Worm (Caenorhabditis elegans) whole organism, early embryonic: Measurements from ENCODE around the gene cbp-1.
A peak's percentile ranks its signal among the peaks of the same experiment; 100 is the strongest.

Source experiments
- B0310.2 ChIP-seq: sonication (generic microtip); optimal IDR thresholded peaks from 2 replicates; lab custom pipeline; 2016; ENCODE audit warnings: mild to moderate bottlenecking, missing genetic modification characterization, missing compliant biosample characterization
- F13C5.2 ChIP-seq: sonication (generic microtip); optimal IDR thresholded peaks from 2 replicates; lab custom pipeline; 2017; ENCODE audit warnings: mild to moderate bottlenecking, missing genetic modification characterization, inconsistent platforms, missing compliant biosample characterization
- aly-1 ChIP-seq: sonication (generic microtip); optimal IDR thresholded peaks from 2 replicates; lab custom pipeline; 2016; ENCODE audit warnings: missing genetic modification characterization, missing compliant biosample characterization
- ama-1 ChIP-seq: fragments of 150-350 bp; optimal IDR thresholded peaks from 2 replicates; lab custom pipeline; 2014
- ceh-13 ChIP-seq: fragments of 200-800 bp; sonication (Bioruptor generic); optimal IDR thresholded peaks from 2 replicates; lab custom pipeline; 2018; ENCODE audit warnings: mild to moderate bottlenecking, missing genetic modification characterization, missing compliant biosample characterization
- ceh-36 ChIP-seq: sonication (generic microtip); optimal IDR thresholded peaks from 2 replicates; lab custom pipeline; 2016; ENCODE audit warnings: missing genetic modification characterization, inconsistent platforms, missing compliant biosample characterization
- ets-7 ChIP-seq: sonication (generic microtip); optimal IDR thresholded peaks from 2 replicates; lab custom pipeline; 2016; ENCODE audit warnings: missing genotype, missing genetic modification characterization, missing compliant biosample characterization
- flt-1 ChIP-seq: fragments of 200-800 bp; sonication (Bioruptor generic); IDR thresholded peaks from 2 replicates; pipeline ENCODE4 v1.3.6; 2022; ENCODE audit warnings: missing genetic modification characterization, missing compliant biosample characterization
- hmbx-1 ChIP-seq: sonication (generic microtip); optimal IDR thresholded peaks from 2 replicates; lab custom pipeline; 2016; ENCODE audit warnings: mild to moderate bottlenecking, missing genetic modification characterization, missing compliant biosample characterization
- hmg-4 ChIP-seq: fragments of 200-800 bp; sonication (Bioruptor generic); optimal IDR thresholded peaks from 2 replicates; lab custom pipeline; 2018; ENCODE audit warnings: mild to moderate bottlenecking, missing genetic modification characterization, missing compliant biosample characterization
- hnd-1 ChIP-seq: sonication (generic microtip); optimal IDR thresholded peaks from 2 replicates; lab custom pipeline; 2016; ENCODE audit warnings: missing genetic modification characterization, missing compliant biosample characterization
- pes-1 ChIP-seq: fragments of 200-800 bp; sonication (Bioruptor generic); IDR thresholded peaks from 2 replicates; pipeline ENCODE4 v1.3.6; 2022; ENCODE audit warnings: missing genetic modification reagents, missing genetic modification characterization, missing compliant biosample characterization
- scrt-1 ChIP-seq: fragments of 200-800 bp; sonication (Bioruptor generic); IDR thresholded peaks from 2 replicates; pipeline ENCODE4 v1.3.6; 2022; ENCODE audit warnings: missing genetic modification characterization, missing compliant biosample characterization
- sea-1 ChIP-seq: fragments of 200-800 bp; sonication (Bioruptor generic); conservative IDR thresholded peaks from 2 replicates; pipeline ENCODE4 v1.3.6; 2022; ENCODE audit warnings: missing genetic modification characterization, missing compliant biosample characterization
- tbx-11 ChIP-seq: fragments of 200-800 bp; sonication (Bioruptor generic); IDR thresholded peaks from 2 replicates; pipeline ENCODE4 v1.3.6; 2022; ENCODE audit warnings: missing genetic modification characterization, missing compliant biosample characterization
- tbx-37 ChIP-seq: fragments of 200-800 bp; sonication (Bioruptor generic); conservative IDR thresholded peaks from 2 replicates; pipeline ENCODE4 v1.3.6; 2022; ENCODE audit warnings: missing genetic modification reagents, missing genetic modification characterization, missing compliant biosample characterization
- tra-4 ChIP-seq: sonication (generic microtip); optimal IDR thresholded peaks from 2 replicates; lab custom pipeline; 2017; ENCODE audit warnings: missing genetic modification characterization, missing compliant biosample characterization

cbp-1 gene

ce11 chrIII:9780665-9781304 lies 14.5 kb downstream of the cbp-1 start, which contains the start of gene vha-1:
Gene vha-1, plus strand, starts transcription at chrIII:9781254.
- no peak for TF ChIP-seq tbx-37
- TF ChIP-seq hnd-1 (tag; lab: Kevin White, UChicago), result no peak
- no peak for TF ChIP-seq scrt-1
- no peak for TF ChIP-seq tbx-11
- 0 out of 2 replicates have a peak, but pooled peaks have one; percentile 31 for TF ChIP-seq pes-1 (GFP tag; lab: Robert Waterston, UW)
- no peak for TF ChIP-seq aly-1
- TF ChIP-seq ama-1, result no peak
- no peak for TF ChIP-seq tra-4
- TF ChIP-seq sea-1 (GFP tag; lab: Robert Waterston, UW), result 0 out of 2 replicates have a peak, but pooled peaks have one; percentile 58
- TF ChIP-seq F13C5.2 (tag; lab: Kevin White, UChicago), result peak; percentile 54

- TF ChIP-seq ama-1 (peak; percentile 27), ceh-13 (GFP tag; lab: Kevin White, UChicago) (no peak)
These were observed 15.7 kb downstream of the cbp-1 start, which contains the start of gene vha-2 for ce11 chrIII:9782011-9782436. Gene vha-2, plus strand, starts transcription at chrIII:9782164.

- TF ChIP-seq scrt-1 (no peak), ama-1 (no peak), hnd-1 (tag; lab: Kevin White, UChicago) (no peak), F13C5.2 (tag; lab: Kevin White, UChicago) (no peak), aly-1 (no peak), tra-4 (no peak), hmg-4 (GFP tag; lab: Kevin White, UChicago) (no peak), ceh-36 (tag; lab: Kevin White, UChicago) (no peak), ceh-13 (GFP tag; lab: Kevin White, UChicago) (no peak), sea-1 (GFP tag; lab: Robert Waterston, UW) (no peak), pes-1 (GFP tag; lab: Robert Waterston, UW) (no peak), tbx-37 (no peak), hmbx-1 (tag; lab: Kevin White, UChicago) (no peak), flt-1 (GFP tag; lab: Robert Waterston, UW) (no peak), ets-7 (tag; lab: Kevin White, UChicago) (no peak), tbx-11 (no peak), B0310.2 (tag; lab: Kevin White, UChicago) (no peak)
These were observed 16.3 kb downstream of the cbp-1 start, which contains the start of gene R10E11.6 for ce11 chrIII:9782483-9783081. Gene R10E11.6, plus strand, starts transcription at chrIII:9783006.

ce11 chrIII:9783133-9783590 lies 16.9 kb downstream of the cbp-1 start:
- TF ChIP-seq hnd-1 (tag; lab: Kevin White, UChicago) (no peak), hmg-4 (GFP tag; lab: Kevin White, UChicago) (no peak), tra-4 (no peak), ama-1 (no peak), ceh-13 (GFP tag; lab: Kevin White, UChicago) (no peak), hmbx-1 (tag; lab: Kevin White, UChicago) (no peak), tbx-37 (no peak), flt-1 (GFP tag; lab: Robert Waterston, UW) (no peak)

ce11 chrIII:9786776-9787175 lies 20.5 kb downstream of the cbp-1 start:
- TF ChIP-seq ets-7 (tag; lab: Kevin White, UChicago), result no peak

ce11 chrIII:9789083-9789482 lies 22.8 kb downstream of the cbp-1 start:
- no peak for TF ChIP-seq scrt-1
- TF ChIP-seq pes-1 (GFP tag; lab: Robert Waterston, UW), result no peak
- TF ChIP-seq hmbx-1 (tag; lab: Kevin White, UChicago), result no peak
- no peak for TF ChIP-seq B0310.2 (tag; lab: Kevin White, UChicago)
- TF ChIP-seq ets-7 (tag; lab: Kevin White, UChicago), result no peak
- TF ChIP-seq tbx-11, result no peak

ce11 chrIII:9789607-9790073 lies 23.3 kb downstream of the cbp-1 start, which contains the start of gene R10E11.5:
Gene R10E11.5, minus strand, starts transcription at chrIII:9789657.
- TF ChIP-seq hnd-1 (tag; lab: Kevin White, UChicago) (no peak), scrt-1 (no peak), sea-1 (GFP tag; lab: Robert Waterston, UW) (no peak), tbx-37 (no peak), tra-4 (no peak), B0310.2 (tag; lab: Kevin White, UChicago) (no peak), ets-7 (tag; lab: Kevin White, UChicago) (no peak), ceh-13 (GFP tag; lab: Kevin White, UChicago) (no peak), hmbx-1 (tag; lab: Kevin White, UChicago) (no peak), aly-1 (no peak), ceh-36 (tag; lab: Kevin White, UChicago) (no peak), ama-1 (no peak), tbx-11 (no peak), hmg-4 (GFP tag; lab: Kevin White, UChicago) (no peak), F13C5.2 (tag; lab: Kevin White, UChicago) (no peak), flt-1 (GFP tag; lab: Robert Waterston, UW) (no peak), pes-1 (GFP tag; lab: Robert Waterston, UW) (no peak)
